Worm (Caenorhabditis elegans): Measurements from ENCODE around the gene Y6E2A.7.
A peak's percentile ranks its signal among the peaks of the same experiment; 100 is the strongest.

The Y6E2A.7 gene

DNA sequence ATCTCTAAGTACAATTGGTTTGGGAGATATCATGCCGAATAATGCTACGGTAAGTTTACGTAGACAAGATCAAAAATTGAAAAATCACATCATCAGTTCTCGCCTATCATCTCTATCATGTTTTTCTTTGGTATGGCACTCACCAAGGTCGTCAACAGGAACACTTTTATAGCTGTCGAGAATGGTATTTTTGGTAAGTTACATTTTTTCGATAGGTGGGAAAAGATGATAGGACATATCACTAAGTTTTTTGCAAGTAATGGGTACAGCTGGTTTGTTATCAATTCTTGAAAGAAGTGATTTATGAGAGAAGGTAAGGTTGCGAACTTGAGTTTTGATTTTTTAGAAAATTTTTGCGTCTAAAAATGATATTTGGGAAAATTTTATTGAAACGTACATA, 11.7 kb upstream of the Y6E2A.7 start:
- TF ChIP-seq somi-1 (GFP tag; optimal IDR thresholded peaks at IDR 0.05) (peak; percentile 27), Y53F4B.3 (GFP tag; IDR thresholded peaks at IDR 0.05) (no peak), attf-6 (GFP tag; IDR thresholded peaks at IDR 0.05) (no peak), ceh-100 (GFP tag; IDR thresholded peaks at IDR 0.05) (no peak), ztf-6 (GFP tag; IDR thresholded peaks at IDR 0.05) (no peak), B0035.1 (tag; optimal IDR thresholded peaks at IDR 0.05) (no peak)

DNA sequence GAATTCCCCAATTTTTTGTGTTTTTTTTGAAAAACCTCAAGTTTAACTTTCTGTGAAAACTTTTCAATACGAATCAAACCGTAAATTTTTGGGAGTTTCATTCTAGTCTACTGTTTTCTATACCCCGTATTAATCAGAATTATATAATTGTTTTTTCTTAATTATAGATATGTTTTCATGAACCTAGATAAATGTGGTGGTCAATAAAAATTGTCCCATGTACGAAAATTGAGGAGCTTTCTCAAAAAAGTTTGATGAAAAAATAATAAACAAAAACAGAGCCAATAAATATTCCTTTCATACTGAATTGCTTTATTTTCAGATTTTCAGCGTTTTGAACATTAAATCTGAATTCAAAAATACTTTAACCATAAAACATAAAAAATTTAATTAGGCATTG, 9.3 kb upstream of the Y6E2A.7 start, which contains the start of gene Y6E2A.1:
Gene Y6E2A.1, minus strand, starts transcription at position 101 of the 400 bp plus-strand sequence.
- TF ChIP-seq athp-1 (tag; optimal IDR thresholded peaks at IDR 0.05) (no peak), Y56A3A.18 (GFP tag; IDR thresholded peaks at IDR 0.05) (no peak), mxl-1 (tag; optimal IDR thresholded peaks at IDR 0.05) (no peak)

DNA sequence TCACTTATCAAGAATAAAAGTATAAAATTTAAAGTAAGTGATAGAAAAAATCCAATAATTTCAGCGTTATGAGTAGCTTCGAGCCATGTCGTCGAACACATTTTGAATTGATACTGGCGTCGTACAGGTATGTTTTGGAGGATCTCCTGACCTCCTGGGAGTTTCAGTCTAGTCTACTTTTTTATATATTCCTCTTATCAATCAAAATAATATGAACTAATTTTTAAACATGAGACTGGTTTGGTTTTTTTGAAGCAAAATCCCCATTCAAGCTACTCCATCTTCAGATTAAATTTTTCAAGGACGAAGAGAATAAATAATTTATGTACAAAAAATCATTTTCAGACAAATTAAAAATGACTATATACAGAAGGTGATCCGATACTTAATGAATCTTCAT, 7.8 kb upstream of the Y6E2A.7 start, which contains the start of gene str-101:
Gene str-101, minus strand, starts transcription at position 101 of the 400 bp plus-strand sequence.
- TF ChIP-seq K12H6.12 (tag; optimal IDR thresholded peaks at IDR 0.05) (no peak), rpc-1 (optimal IDR thresholded peaks at IDR 0.05) (no peak), rpc-1 (tag; optimal IDR thresholded peaks at IDR 0.05) (no peak), nhr-120 (GFP tag; IDR thresholded peaks at IDR 0.05) (no peak), F33H1.4 (GFP tag; IDR thresholded peaks at IDR 0.05) (no peak), let-607 (tag; optimal IDR thresholded peaks at IDR 0.05) (no peak), egl-44 (GFP tag; IDR thresholded peaks at IDR 0.05) (no peak)

DNA sequence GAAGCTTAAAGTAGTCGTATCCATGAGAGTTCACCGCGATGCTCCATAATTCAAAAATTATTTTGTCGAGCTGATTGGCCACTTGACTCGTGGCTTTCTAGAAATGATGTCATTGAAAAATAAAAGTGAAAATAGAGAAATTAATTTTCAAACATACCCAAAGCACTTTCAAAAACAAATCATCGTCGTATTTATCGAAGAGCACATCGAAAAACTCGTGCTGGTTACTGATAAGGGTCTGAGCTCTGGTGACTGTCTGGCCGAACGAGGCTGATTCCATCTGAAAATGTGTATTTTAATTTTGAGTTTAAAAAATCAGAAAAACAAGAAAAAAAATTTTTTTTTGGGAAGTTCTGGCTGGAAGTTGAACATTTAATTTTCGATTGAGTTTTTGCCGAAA, 7.3 kb upstream of the Y6E2A.7 start:
- TF ChIP-seq mes-4 (tag; optimal IDR thresholded peaks at IDR 0.05), result no peak
- TF ChIP-seq rcor-1 (GFP tag; IDR thresholded peaks at IDR 0.05), result no peak
- no peak for TF ChIP-seq ceh-91 (GFP tag; IDR thresholded peaks at IDR 0.05)
- TF ChIP-seq atf-7 (tag; optimal IDR thresholded peaks at IDR 0.05), result no peak
- TF ChIP-seq egl-44 (GFP tag; IDR thresholded peaks at IDR 0.05), result no peak

DNA sequence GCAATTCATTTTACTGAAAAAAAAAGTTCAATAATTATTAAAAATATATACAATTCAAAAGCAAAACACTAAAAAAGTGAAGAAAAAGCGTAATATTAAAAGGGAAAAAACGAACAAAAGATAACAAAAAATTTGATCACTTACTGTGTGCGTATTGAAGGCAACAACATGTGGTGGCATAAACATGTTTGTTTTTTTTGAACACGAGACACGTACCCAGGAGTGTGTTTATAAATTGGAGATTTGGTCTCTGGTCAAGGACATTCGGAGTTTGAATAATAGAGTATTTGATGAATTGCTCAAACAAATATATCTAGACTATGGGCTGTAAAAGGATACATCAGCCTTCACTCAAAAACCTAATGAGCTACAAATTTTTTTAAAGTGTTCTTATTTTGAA, 4.0 kb upstream of the Y6E2A.7 start:
- TF ChIP-seq chd-7 (tag; optimal IDR thresholded peaks at IDR 0.05), result no peak
- no peak for TF ChIP-seq ceh-27 (GFP tag; optimal IDR thresholded peaks at IDR 0.05)
- TF ChIP-seq ztf-25 (GFP tag; IDR thresholded peaks at IDR 0.05), result no peak
- TF ChIP-seq F57C9.4 (tag; optimal IDR thresholded peaks at IDR 0.05), result no peak
- no peak for TF ChIP-seq ceh-100 (GFP tag; IDR thresholded peaks at IDR 0.05)
- TF ChIP-seq ztf-26 (tag; optimal IDR thresholded peaks at IDR 0.05), result no peak
- TF ChIP-seq zfh-2 (GFP tag; conservative IDR thresholded peaks at IDR 0.05), result no peak
- TF ChIP-seq K12H6.12 (tag; optimal IDR thresholded peaks at IDR 0.05), result no peak
- no peak for TF ChIP-seq rec-8 (tag; optimal IDR thresholded peaks at IDR 0.05)
- TF ChIP-seq lin-40 (tag; optimal IDR thresholded peaks at IDR 0.05), result no peak
- TF ChIP-seq hsf-1 (GFP tag; IDR thresholded peaks at IDR 0.05), result no peak
- no peak for TF ChIP-seq C17E4.6 (GFP tag; IDR thresholded peaks at IDR 0.05)
- no peak for TF ChIP-seq cebp-2 (GFP tag; IDR thresholded peaks at IDR 0.05)
- TF ChIP-seq snpc-4 (GFP tag; optimal IDR thresholded peaks at IDR 0.05), result no peak
- TF ChIP-seq snpc-4 (tag; optimal IDR thresholded peaks at IDR 0.05), result no peak

Data from whole organism, young adult.